Worm (Caenorhabditis elegans) whole organism, young adult: ENCODE measurements around the gene sec-61.G.

Experiments used
- C17E4.6 ChIP-seq: fragments of 200-800 bp; sonication (Bioruptor generic); IDR thresholded peaks from 2 replicates; pipeline ENCODE4 v1.3.6; 2022; ENCODE audit warnings: missing genetic modification reagents, missing genetic modification characterization, missing compliant biosample characterization
- F37B4.10 ChIP-seq: fragments of 200-800 bp; sonication (Bioruptor generic); IDR thresholded peaks from 2 replicates; pipeline ENCODE4 v1.3.6; 2022; ENCODE audit warnings: missing genetic modification characterization, missing compliant biosample characterization
- F55B11.4 ChIP-seq: sonication (generic microtip); optimal IDR thresholded peaks from 2 replicates; lab custom pipeline; 2016; ENCODE audit warnings: missing compliant biosample characterization, missing genetic modification characterization, borderline replicate concordance; ENCODE audit not compliant: insufficient read depth
- F57C9.4 ChIP-seq: sonication (generic microtip); optimal IDR thresholded peaks from 2 replicates; lab custom pipeline; 2017; ENCODE audit warnings: mild to moderate bottlenecking, missing genetic modification characterization, missing compliant biosample characterization
- K12H6.12 ChIP-seq: fragments of 200-800 bp; sonication (Bioruptor generic); optimal IDR thresholded peaks from 2 replicates; lab custom pipeline; 2018; ENCODE audit warnings: mild to moderate bottlenecking, missing genetic modification characterization, missing compliant biosample characterization
- T07F8.4 ChIP-seq: sonication (generic microtip); optimal IDR thresholded peaks from 2 replicates; lab custom pipeline; 2016; ENCODE audit warnings: mild to moderate bottlenecking, missing genetic modification characterization, moderate library complexity, missing compliant biosample characterization
- Y79H2A.3 ChIP-seq: fragments of 200-800 bp; sonication (Bioruptor generic); conservative IDR thresholded peaks from 2 replicates; pipeline ENCODE4 v1.3.6; 2022; ENCODE audit warnings: missing genetic modification reagents, missing genetic modification characterization, missing compliant biosample characterization
- ZK185.1 ChIP-seq: sonication (generic microtip); optimal IDR thresholded peaks from 2 replicates; lab custom pipeline; 2016; ENCODE audit warnings: mild to moderate bottlenecking, missing genetic modification characterization, missing compliant biosample characterization; ENCODE audit not compliant: poor library complexity, severe bottlenecking
- aptf-2 ChIP-seq: fragments of 200-800 bp; sonication (Bioruptor generic); conservative IDR thresholded peaks from 2 replicates; pipeline ENCODE4 v1.3.6; 2022; ENCODE audit warnings: missing genetic modification reagents, missing genetic modification characterization, missing compliant biosample characterization
- aptf-3 ChIP-seq: fragments of 200-800 bp; sonication (Bioruptor generic); IDR thresholded peaks from 2 replicates; pipeline ENCODE4 v1.3.6; 2022; ENCODE audit warnings: missing genetic modification characterization, missing compliant biosample characterization
- attf-3 ChIP-seq: fragments of 200-800 bp; sonication (Bioruptor generic); conservative IDR thresholded peaks from 2 replicates; pipeline ENCODE4 v1.3.6; 2022; ENCODE audit warnings: missing genetic modification reagents, missing genetic modification characterization, missing compliant biosample characterization
- bed-1 ChIP-seq: fragments of 200-800 bp; sonication (Bioruptor generic); IDR thresholded peaks from 2 replicates; pipeline ENCODE4 v1.3.6; 2022; ENCODE audit warnings: missing genetic modification reagents, missing genetic modification characterization, missing compliant biosample characterization
- bed-2 ChIP-seq: fragments of 200-800 bp; sonication (Bioruptor generic); IDR thresholded peaks from 2 replicates; pipeline ENCODE4 v1.3.6; 2022; ENCODE audit warnings: missing genetic modification reagents, missing genetic modification characterization, missing compliant biosample characterization
- dpff-1 ChIP-seq: sonication (generic microtip); optimal IDR thresholded peaks from 2 replicates; lab custom pipeline; 2017; ENCODE audit warnings: mild to moderate bottlenecking, missing genetic modification characterization, missing compliant biosample characterization
- egl-44 ChIP-seq: fragments of 200-800 bp; sonication (Bioruptor generic); IDR thresholded peaks from 2 replicates; pipeline ENCODE4 v1.3.6; 2022; ENCODE audit warnings: missing genetic modification reagents, missing genetic modification characterization, missing compliant biosample characterization
- fkh-3 ChIP-seq: sonication (generic microtip); optimal IDR thresholded peaks from 2 replicates; lab custom pipeline; 2016; ENCODE audit warnings: mild to moderate bottlenecking, missing genetic modification characterization, missing compliant biosample characterization
- gei-17 ChIP-seq: fragments of 200-800 bp; sonication (Bioruptor generic); optimal IDR thresholded peaks from 2 replicates; lab custom pipeline; 2018; ENCODE audit warnings: mild to moderate bottlenecking, missing genetic modification characterization, missing compliant biosample characterization
- hsf-1 ChIP-seq: fragments of 200-800 bp; sonication (Bioruptor generic); IDR thresholded peaks from 2 replicates; pipeline ENCODE4 v1.3.6; 2022; ENCODE audit warnings: missing genetic modification reagents, missing genetic modification characterization, missing compliant biosample characterization
- let-526 ChIP-seq: fragments of 200-800 bp; sonication (Bioruptor generic); IDR thresholded peaks from 2 replicates; pipeline ENCODE4 v1.3.6; 2022; ENCODE audit warnings: missing genetic modification reagents, missing genetic modification characterization, missing compliant biosample characterization
- let-607 ChIP-seq, 2 experiments: fragments of 200-800 bp in 1 of 2; sonication (Bioruptor generic) in 1 of 2; sonication (generic microtip) in 1 of 2; optimal IDR thresholded peaks; 2 replicates each; lab custom pipeline; 2016 to 2018; ENCODE audit warnings: mild to moderate bottlenecking in 2 of 2, missing compliant biosample characterization in 2 of 2, missing genetic modification characterization in 2 of 2, moderate library complexity in 2 of 2, missing genotype in 1 of 2
- lin-26 ChIP-seq: fragments of 200-800 bp; sonication (Bioruptor generic); IDR thresholded peaks from 2 replicates; pipeline ENCODE4 v1.3.6; 2022; ENCODE audit warnings: missing genetic modification reagents, missing genetic modification characterization, missing compliant biosample characterization
- lir-1 ChIP-seq: fragments of 200-800 bp; sonication (Bioruptor generic); conservative IDR thresholded peaks from 2 replicates; pipeline ENCODE4 v1.3.6; 2022; ENCODE audit warnings: missing genetic modification reagents, missing genetic modification characterization, missing compliant biosample characterization
- madf-10 ChIP-seq: sonication (generic microtip); optimal IDR thresholded peaks from 2 replicates; lab custom pipeline; 2016; ENCODE audit warnings: mild to moderate bottlenecking, missing genetic modification characterization, missing compliant biosample characterization
- mes-4 ChIP-seq: sonication (generic microtip); optimal IDR thresholded peaks from 2 replicates; lab custom pipeline; 2016; ENCODE audit warnings: missing genotype, missing genetic modification characterization, missing compliant biosample characterization
- mxl-1 ChIP-seq: sonication (generic microtip); optimal IDR thresholded peaks from 2 replicates; lab custom pipeline; 2016; ENCODE audit warnings: missing genetic modification characterization, missing compliant biosample characterization
- nhr-80 ChIP-seq: sonication (generic microtip); optimal IDR thresholded peaks from 2 replicates; lab custom pipeline; 2016; ENCODE audit warnings: missing genetic modification characterization, missing compliant biosample characterization
- pha-4 ChIP-seq: fragments of 150-350 bp; sonication (generic microtip); optimal IDR thresholded peaks from 2 replicates; lab custom pipeline; 2014; ENCODE audit warnings: missing biosample characterization, missing genetic modification reagents, missing genetic modification characterization
- rec-8 ChIP-seq, 2 experiments: sonication (generic microtip); optimal IDR thresholded peaks; 2 replicates each; lab custom pipeline; 2016; ENCODE audit warnings: mild to moderate bottlenecking in 2 of 2, missing genetic modification characterization in 2 of 2, missing genetic modification reagents in 2 of 2, missing genotype in 2 of 2, missing biosample characterization in 1 of 2, missing compliant biosample characterization in 1 of 2, moderate library complexity in 1 of 2
- snpc-3.4 ChIP-seq: sonication (generic microtip); optimal IDR thresholded peaks from 2 replicates; lab custom pipeline; 2017; ENCODE audit warnings: missing genetic modification characterization, mild to moderate bottlenecking, missing compliant biosample characterization, antibody characterized with exemption, moderate library complexity, missing genotype, missing genetic modification reagents
- snpc-4 ChIP-seq, 5 experiments: fragments of 150-350 bp in 1 of 5; sonication (generic microtip) in 4 of 5; optimal IDR thresholded peaks; 2 replicates each; lab custom pipeline; 2014 to 2018; ENCODE audit warnings: missing genetic modification characterization in 5 of 5, missing biosample characterization in 3 of 5, antibody characterized with exemption in 2 of 5, mild to moderate bottlenecking in 2 of 5, missing compliant biosample characterization in 2 of 5, missing genotype in 2 of 5, moderate library complexity in 2 of 5, missing genetic modification reagents in 1 of 5
- unc-130 ChIP-seq: sonication (generic microtip); optimal IDR thresholded peaks from 2 replicates; lab custom pipeline; 2016; ENCODE audit warnings: missing genetic modification reagents, missing genetic modification characterization, missing compliant biosample characterization
- unc-62 ChIP-seq: fragments of 150-350 bp; optimal IDR thresholded peaks from 2 replicates; lab custom pipeline; 2014; ENCODE audit warnings: missing biosample characterization, missing genetic modification reagents, missing genetic modification characterization
- xnd-1 ChIP-seq: sonication (generic microtip); optimal IDR thresholded peaks from 2 replicates; lab custom pipeline; 2016; ENCODE audit warnings: missing genotype, missing genetic modification reagents, missing genetic modification characterization, missing compliant biosample characterization
- ztf-22 ChIP-seq: fragments of 200-800 bp; sonication (Bioruptor generic); optimal IDR thresholded peaks from 2 replicates; lab custom pipeline; 2018; ENCODE audit warnings: mild to moderate bottlenecking, missing genetic modification characterization, moderate library complexity, missing compliant biosample characterization
- ztf-26 ChIP-seq: sonication (generic microtip); optimal IDR thresholded peaks from 2 replicates; lab custom pipeline; 2017; ENCODE audit warnings: missing genetic modification characterization, missing compliant biosample characterization

sec-61.G gene

ce11 chrV:10886405-10886887, 10.5 kb downstream of the sec-61.G start, which contains the start of gene F32D8.3:
Gene F32D8.3 (plus strand): TSS chrV:10886837.
- TF ChIP-seq aptf-2 (GFP tag; lab: Robert Waterston, UW) (no peak), ztf-26 (tag; lab: Kevin White, UChicago) (no peak), gei-17 (GFP tag; lab: Kevin White, UChicago) (no peak), snpc-4 (GFP tag; optimal IDR thresholded peaks at IDR 0.05; lab: Kevin White, UChicago) (no peak), snpc-4 (tag; optimal IDR thresholded peaks at IDR 0.05; lab: Kevin White, UChicago) (no peak), lir-1 (no peak), lin-26 (GFP tag; lab: Robert Waterston, UW) (no peak)

ce11 chrV:10883478-10883877, 13.5 kb downstream of the sec-61.G start, which contains the start of gene F32D8.2:
Gene F32D8.2 (plus strand): TSS chrV:10883778.
- no peak for TF ChIP-seq madf-10 (tag; lab: Kevin White, UChicago)
- no peak for TF ChIP-seq hsf-1 (GFP tag; lab: Robert Waterston, UW)
- TF ChIP-seq lin-26 (GFP tag; lab: Robert Waterston, UW): no peak
- no peak for TF ChIP-seq rec-8 (tag; optimal IDR thresholded peaks at IDR 0.05; lab: Kevin White, UChicago)
- TF ChIP-seq attf-3: no peak
- no peak for TF ChIP-seq bed-2
- no peak for TF ChIP-seq C17E4.6 (GFP tag; lab: Robert Waterston, UW)

ce11 chrV:10880138-10880882, 16.6 kb downstream of the sec-61.G start, which contains the start of gene F32D8.1:
Gene F32D8.1 (plus strand): TSS chrV:10880832.
- TF ChIP-seq let-526 (no peak), aptf-3 (GFP tag; lab: Robert Waterston, UW) (no peak), dpff-1 (no peak), let-607 (tag; optimal IDR thresholded peaks at IDR 0.05; lab: Kevin White, UChicago) (no peak), aptf-2 (GFP tag; lab: Robert Waterston, UW) (no peak), F55B11.4 (tag; lab: Kevin White, UChicago) (no peak), Y79H2A.3 (GFP tag; lab: Robert Waterston, UW) (no peak), K12H6.12 (tag; lab: Kevin White, UChicago) (no peak)

- TF ChIP-seq ztf-22 (peak; percentile 25), mxl-1 (no peak), xnd-1 (tag; lab: Kevin White, UChicago) (no peak), fkh-3 (tag; lab: Kevin White, UChicago) (no peak), ZK185.1 (tag; lab: Kevin White, UChicago) (no peak), bed-1 (no peak), unc-130 (no peak), attf-3 (no peak), bed-2 (no peak), F57C9.4 (no peak), F37B4.10 (no peak), unc-62 (no peak), nhr-80 (tag; lab: Kevin White, UChicago) (peak; percentile 86), pha-4 (tag; lab: Kevin White, UChicago) (no peak), mes-4 (tag; lab: Kevin White, UChicago) (no peak), T07F8.4 (no peak), egl-44 (no peak), snpc-3.4 (tag; lab: Kevin White, UChicago) (no peak)
These were observed 18.9 kb downstream of the sec-61.G start for ce11 chrV:10877808-10878600.
